Worm (Caenorhabditis elegans) whole organism, L1 larva: ENCODE measurements around the gene ZK829.7.
A peak's percentile ranks its signal among the peaks of the same experiment; 100 is the strongest.

Experiments
- C04F5.9 ChIP-seq: sonication (generic microtip); optimal IDR thresholded peaks from 2 replicates; lab custom pipeline; 2016; ENCODE audit warnings: missing genetic modification characterization, missing compliant biosample characterization
- Y116A8C.19 ChIP-seq: sonication (generic microtip); optimal IDR thresholded peaks from 2 replicates; lab custom pipeline; 2016; ENCODE audit warnings: missing compliant biosample characterization, missing genetic modification characterization, borderline replicate concordance
- aha-1 ChIP-seq: fragments of 150-350 bp; optimal IDR thresholded peaks from 2 replicates; lab custom pipeline; 2014; ENCODE audit warnings: missing biosample characterization, missing genetic modification characterization
- alr-1 ChIP-seq: fragments of 200-800 bp; sonication (Bioruptor generic); optimal IDR thresholded peaks from 2 replicates; lab custom pipeline; 2018; ENCODE audit warnings: borderline replicate concordance, mild to moderate bottlenecking, missing genetic modification characterization, missing compliant biosample characterization
- blmp-1 ChIP-seq: fragments of 150-350 bp; optimal IDR thresholded peaks from 2 replicates; lab custom pipeline; 2014; ENCODE audit warnings: missing biosample characterization, missing genetic modification characterization
- ceh-82 ChIP-seq, 3 experiments: fragments of 150-350 bp in 1 of 3; sonication (generic microtip) in 2 of 3; optimal IDR thresholded peaks; 2 replicates each; lab custom pipeline; 2014 to 2017; ENCODE audit warnings: missing biosample characterization in 3 of 3, missing genetic modification characterization in 3 of 3
- ceh-90 ChIP-seq: sonication (generic microtip); optimal IDR thresholded peaks from 2 replicates; lab custom pipeline; 2016; ENCODE audit warnings: missing genetic modification characterization, missing compliant biosample characterization
- ces-1 ChIP-seq: fragments of 150-350 bp; optimal IDR thresholded peaks from 2 replicates; lab custom pipeline; 2014; ENCODE audit warnings: missing biosample characterization, missing genetic modification reagents, missing genetic modification characterization
- dpl-1 ChIP-seq, 3 experiments: fragments of 150-350 bp in 2 of 3; sonication (generic microtip) in 1 of 3; optimal IDR thresholded peaks; 2 replicates each; lab custom pipeline; 2014 to 2017; ENCODE audit warnings: missing biosample characterization in 3 of 3, missing genetic modification characterization in 3 of 3, missing genetic modification reagents in 3 of 3
- efl-1 ChIP-seq, 4 experiments: fragments of 150-350 bp; optimal IDR thresholded peaks in 3 of 4; peaks in 1 of 4; 1 replicate in 1 of 4; 2 replicates in 3 of 4; lab custom pipeline; 2014; ENCODE audit warnings: missing biosample characterization in 2 of 4, missing genetic modification characterization in 2 of 4, missing genetic modification reagents in 2 of 4
- efl-3 ChIP-seq: fragments of 200-800 bp; sonication (Bioruptor generic); optimal IDR thresholded peaks from 2 replicates; lab custom pipeline; 2018; ENCODE audit warnings: mild to moderate bottlenecking, missing genetic modification characterization, missing compliant biosample characterization
- egl-13 ChIP-seq: sonication (generic microtip); optimal IDR thresholded peaks from 2 replicates; lab custom pipeline; 2016; ENCODE audit warnings: missing genotype, missing genetic modification reagents, missing genetic modification characterization, missing compliant biosample characterization
- elt-2 ChIP-seq: sonication (generic microtip); optimal IDR thresholded peaks from 2 replicates; lab custom pipeline; 2016; ENCODE audit warnings: missing genetic modification characterization, mild to moderate bottlenecking, inconsistent platforms, missing compliant biosample characterization, missing genetic modification reagents
- elt-3 ChIP-seq, 6 experiments: fragments of 150-350 bp in 1 of 6; sonication (generic microtip); optimal IDR thresholded peaks; 2 replicates each; lab custom pipeline; 2017 to 2018; ENCODE audit warnings: missing biosample characterization in 6 of 6, missing genetic modification characterization in 6 of 6, inconsistent platforms in 1 of 6
- ets-5 ChIP-seq: fragments of 200-800 bp; sonication (Bioruptor generic); IDR thresholded peaks from 2 replicates; pipeline ENCODE4 v1.3.6; 2022; ENCODE audit warnings: missing genetic modification characterization, missing compliant biosample characterization
- fkh-4 ChIP-seq: sonication (generic microtip); optimal IDR thresholded peaks from 2 replicates; lab custom pipeline; 2016; ENCODE audit warnings: missing compliant biosample characterization, missing genetic modification characterization, borderline replicate concordance
- hlh-17 ChIP-seq: fragments of 200-800 bp; sonication (Bioruptor generic); optimal IDR thresholded peaks from 2 replicates; lab custom pipeline; 2018; ENCODE audit warnings: missing genetic modification characterization, mild to moderate bottlenecking, missing compliant biosample characterization, moderate library complexity, borderline replicate concordance
- lin-13 ChIP-seq: fragments of 150-350 bp; optimal IDR thresholded peaks from 2 replicates; lab custom pipeline; 2014; ENCODE audit warnings: missing biosample characterization, missing genetic modification reagents, missing genetic modification characterization
- lin-35 ChIP-seq, 2 experiments: fragments of 150-350 bp; optimal IDR thresholded peaks; 2 replicates each; lab custom pipeline; 2014; ENCODE audit warnings: missing biosample characterization in 2 of 2, missing genetic modification characterization in 2 of 2, missing genetic modification reagents in 2 of 2
- lir-3 ChIP-seq: sonication (generic microtip); optimal IDR thresholded peaks from 2 replicates; lab custom pipeline; 2016; ENCODE audit warnings: mild to moderate bottlenecking, missing genetic modification characterization, moderate library complexity, missing compliant biosample characterization; ENCODE audit not compliant: poor library complexity
- lsy-2 ChIP-seq, 2 experiments: fragments of 150-350 bp; optimal IDR thresholded peaks; 2 replicates each; lab custom pipeline; 2014; ENCODE audit warnings: missing biosample characterization in 2 of 2, missing genetic modification characterization in 2 of 2
- mab-9 ChIP-seq: fragments of 200-800 bp; sonication (Bioruptor generic); IDR thresholded peaks from 2 replicates; pipeline ENCODE4 v1.3.6; 2022; ENCODE audit warnings: missing genetic modification reagents, missing genetic modification characterization, missing compliant biosample characterization
- mdl-1 ChIP-seq, 2 experiments: fragments of 150-350 bp; optimal IDR thresholded peaks; 2 replicates each; lab custom pipeline; 2014 to 2017; ENCODE audit warnings: missing biosample characterization in 2 of 2, missing genetic modification characterization in 2 of 2, inconsistent platforms in 1 of 2
- nhr-12 ChIP-seq: sonication (generic microtip); optimal IDR thresholded peaks from 2 replicates; lab custom pipeline; 2017; ENCODE audit warnings: missing biosample characterization, missing genetic modification characterization
- nhr-19 ChIP-seq: fragments of 200-800 bp; sonication (Bioruptor generic); conservative IDR thresholded peaks from 2 replicates; pipeline ENCODE4 v1.3.6; 2022; ENCODE audit warnings: missing genetic modification characterization, missing compliant biosample characterization
- nhr-20 ChIP-seq: sonication (generic microtip); optimal IDR thresholded peaks from 2 replicates; lab custom pipeline; 2016; ENCODE audit warnings: mild to moderate bottlenecking, missing genetic modification characterization, missing compliant biosample characterization
- nhr-28 ChIP-seq: fragments of 150-350 bp; optimal IDR thresholded peaks from 2 replicates; lab custom pipeline; 2014; ENCODE audit warnings: missing biosample characterization, missing genetic modification characterization
- nhr-85 ChIP-seq: sonication (generic microtip); peaks from one replicate; lab custom pipeline; 2016; ENCODE audit warnings: missing genetic modification characterization, inconsistent platforms, missing compliant biosample characterization
- nhr-90 ChIP-seq: sonication (generic microtip); optimal IDR thresholded peaks from 2 replicates; lab custom pipeline; 2016; ENCODE audit warnings: mild to moderate bottlenecking, missing genetic modification characterization, missing compliant biosample characterization; ENCODE audit not compliant: poor library complexity
- snpc-4 ChIP-seq: fragments of 150-350 bp; optimal IDR thresholded peaks from 2 replicates; lab custom pipeline; 2014; ENCODE audit warnings: missing biosample characterization, missing genetic modification characterization
- snu-23 ChIP-seq: sonication (generic microtip); optimal IDR thresholded peaks from 2 replicates; lab custom pipeline; 2016; ENCODE audit warnings: missing genetic modification characterization, missing compliant biosample characterization
- sptf-1 ChIP-seq: fragments of 150-350 bp; optimal IDR thresholded peaks from 2 replicates; lab custom pipeline; 2014; ENCODE audit warnings: missing biosample characterization, missing genetic modification characterization
- unc-30 ChIP-seq: sonication (generic microtip); optimal IDR thresholded peaks from 2 replicates; lab custom pipeline; 2017; ENCODE audit warnings: missing biosample characterization, missing genetic modification characterization
- unc-62 ChIP-seq: fragments of 150-350 bp; optimal IDR thresholded peaks from 2 replicates; lab custom pipeline; 2014; ENCODE audit warnings: missing biosample characterization, missing genetic modification reagents, missing genetic modification characterization
- unc-98 ChIP-seq: fragments of 200-800 bp; sonication (Bioruptor generic); IDR thresholded peaks from 2 replicates; pipeline ENCODE4 v1.3.6; 2022; ENCODE audit warnings: missing genetic modification characterization, missing compliant biosample characterization
- vab-15 ChIP-seq: sonication (generic microtip); optimal IDR thresholded peaks from 2 replicates; lab custom pipeline; 2017; ENCODE audit warnings: missing genotype, mild to moderate bottlenecking, missing genetic modification characterization, missing compliant biosample characterization
- xbp-1 ChIP-seq: sonication (generic microtip); optimal IDR thresholded peaks from 2 replicates; lab custom pipeline; 2016; ENCODE audit warnings: missing genetic modification characterization, missing compliant biosample characterization
- ztf-11 ChIP-seq, 2 experiments: sonication (generic microtip); optimal IDR thresholded peaks; 2 replicates each; lab custom pipeline; 2016 to 2017; ENCODE audit warnings: missing genetic modification characterization in 2 of 2, missing biosample characterization in 1 of 2, missing compliant biosample characterization in 1 of 2

The ZK829.7 gene

ce11 chrIV:11961485-11962255, at the start of gene ZK829.7 (continued):
- TF ChIP-seq ceh-90 (tag; lab: Kevin White, UChicago) (peak; percentile 18), unc-62 (GFP tag; lab: Kevin White, UChicago) (no peak), lin-13 (GFP tag; lab: Kevin White, UChicago) (peak; percentile 62), sptf-1 (tag; lab: Kevin White, UChicago) (no peak), ceh-82 (tag; optimal IDR thresholded peaks at IDR 0.05; lab: Kevin White, UChicago) (peak; percentile 65 to 75 (median 70)), C04F5.9 (tag; lab: Kevin White, UChicago) (peak; percentile 56), xbp-1 (tag; lab: Kevin White, UChicago) (peak; percentile 71), unc-98 (GFP tag; lab: Robert Waterston, UW) (no peak), dpl-1 (GFP tag; optimal IDR thresholded peaks at IDR 0.05; lab: Kevin White, UChicago) (peak; percentile 93 to 96 (median 94)), lsy-2 (tag; optimal IDR thresholded peaks at IDR 0.05; lab: Kevin White, UChicago) (peak; percentile 80), efl-1 (optimal IDR thresholded peaks at IDR 0.05; lab: Kevin White, UChicago) (peak; percentile 90 to 97), efl-1 (GFP tag; optimal IDR thresholded peaks at IDR 0.05 in 1 of 2; lab: Kevin White, UChicago) (peak; percentile 92 to 100), elt-2 (tag; lab: Kevin White, UChicago) (peak; percentile 76), unc-30 (no peak), efl-3 (GFP tag; lab: Kevin White, UChicago) (no peak), nhr-20 (peak; percentile 82), lir-3 (tag; lab: Kevin White, UChicago) (peak; percentile 24), vab-15 (no peak), nhr-12 (tag; lab: Kevin White, UChicago) (no peak), nhr-90 (tag; lab: Kevin White, UChicago) (peak; percentile 88), hlh-17 (no peak), ces-1 (no peak), aha-1 (tag; lab: Kevin White, UChicago) (no peak), snu-23 (peak; percentile 80), lin-35 (GFP tag; optimal IDR thresholded peaks at IDR 0.05; lab: Kevin White, UChicago) (peak; percentile 92 to 96), nhr-85 (tag; lab: Kevin White, UChicago) (peak; percentile 95), elt-3 (tag; optimal IDR thresholded peaks at IDR 0.05; lab: Kevin White, UChicago) (peak in 3 of 6 experiments; percentile 8 to 61 (median 42)), blmp-1 (tag; lab: Kevin White, UChicago) (peak; percentile 70), egl-13 (tag; lab: Kevin White, UChicago) (peak; percentile 47), ztf-11 (tag; optimal IDR thresholded peaks at IDR 0.05; lab: Kevin White, UChicago) (peak in 1 of 2 experiments; percentile 30), fkh-4 (tag; lab: Kevin White, UChicago) (peak; percentile 29), nhr-28 (no peak), Y116A8C.19 (tag; lab: Kevin White, UChicago) (no peak)
- TF ChIP-seq, all 84 proteins: peak for 56

DNA sequence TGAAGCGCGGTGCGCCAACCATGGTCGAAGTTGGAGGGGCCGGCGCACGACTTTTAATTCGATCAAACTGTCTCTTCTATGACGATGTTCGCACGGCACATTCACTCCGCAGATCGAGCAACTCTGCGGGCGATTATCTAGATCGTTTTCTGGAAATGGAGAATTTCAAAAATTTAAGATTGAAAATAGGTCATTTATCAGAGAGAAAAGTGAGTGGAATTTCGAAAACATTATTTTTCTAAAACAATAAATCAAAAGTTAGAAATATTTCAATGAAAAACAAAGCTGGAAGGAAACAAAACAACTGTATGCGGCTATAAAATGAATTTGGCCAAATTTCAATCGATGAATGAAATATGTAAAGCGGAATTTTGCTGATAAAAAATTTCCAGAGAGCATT, 49.5 kb upstream of the ZK829.7 start, which contains the start of the genes ZK617.26 and unc-22:
Gene ZK617.26, minus strand, starts transcription at position 101 of the 400 bp plus-strand sequence.
Gene unc-22, minus strand, starts transcription at position 149 of the 400 bp plus-strand sequence.
- TF ChIP-seq blmp-1 (tag; lab: Kevin White, UChicago): no peak
- no peak for TF ChIP-seq mab-9 (GFP tag; lab: Robert Waterston, UW)
- TF ChIP-seq mdl-1 (tag; optimal IDR thresholded peaks at IDR 0.05; lab: Kevin White, UChicago): no peak
- TF ChIP-seq unc-98 (GFP tag; lab: Robert Waterston, UW): no peak
- no peak for TF ChIP-seq snpc-4 (tag; lab: Kevin White, UChicago)
- no peak for TF ChIP-seq efl-1 (optimal IDR thresholded peaks at IDR 0.05; lab: Kevin White, UChicago)
- no peak for TF ChIP-seq efl-1 (GFP tag; optimal IDR thresholded peaks at IDR 0.05 in 1 of 2; lab: Kevin White, UChicago)
- TF ChIP-seq ets-5: no peak
- TF ChIP-seq lsy-2 (tag; optimal IDR thresholded peaks at IDR 0.05; lab: Kevin White, UChicago): no peak
- TF ChIP-seq alr-1 (tag; lab: Kevin White, UChicago): no peak
- TF ChIP-seq nhr-19 (GFP tag; lab: Robert Waterston, UW): no peak
- TF ChIP-seq, all 84 proteins: peak for 0
